Worm (Caenorhabditis elegans): ENCODE data around the gene C25A8.1.

The C25A8.1 gene

DNA sequence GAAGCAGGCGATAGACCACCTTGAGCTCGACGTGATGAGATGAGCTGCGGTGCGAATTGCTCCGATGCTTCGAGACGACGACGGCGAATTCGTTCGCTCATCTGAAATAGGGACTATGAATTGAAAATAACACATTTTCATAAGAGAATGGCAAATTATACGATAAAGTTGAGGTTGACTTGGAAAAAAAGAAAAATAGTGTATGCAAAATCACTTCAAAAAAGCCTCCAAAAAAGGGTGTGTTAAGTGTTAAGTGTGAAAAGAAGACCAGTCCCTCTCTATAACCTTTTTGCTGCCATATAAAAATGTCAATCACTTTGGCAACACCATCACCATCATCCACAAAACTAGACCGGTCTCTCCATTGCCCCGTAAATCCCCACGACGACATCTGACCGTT lies 24.1 kb upstream of the C25A8.1 start, which contains the start of gene prkl-1:
Gene prkl-1 (minus strand): TSS at position 101 of the 400 bp plus-strand sequence.
- TF ChIP-seq nhr-25 (tag; optimal IDR thresholded peaks at IDR 0.05), result no peak
- no peak for TF ChIP-seq lin-39 (tag; optimal IDR thresholded peaks at IDR 0.05)
- no peak for TF ChIP-seq mdl-1 (tag; optimal IDR thresholded peaks at IDR 0.05)
- no peak for TF ChIP-seq blmp-1 (tag; optimal IDR thresholded peaks at IDR 0.05; ENCODE audit: insufficient read depth)
- TF ChIP-seq nhr-6 (tag; optimal IDR thresholded peaks at IDR 0.05), result no peak
- no peak for TF ChIP-seq sma-3 (GFP tag; optimal IDR thresholded peaks at IDR 0.05)
- TF ChIP-seq ztf-11 (tag; optimal IDR thresholded peaks at IDR 0.05), result no peak
- no peak for TF ChIP-seq R02D3.7 (tag; optimal IDR thresholded peaks at IDR 0.05)
- TF ChIP-seq fos-1 (tag; optimal IDR thresholded peaks at IDR 0.05), result no peak

DNA sequence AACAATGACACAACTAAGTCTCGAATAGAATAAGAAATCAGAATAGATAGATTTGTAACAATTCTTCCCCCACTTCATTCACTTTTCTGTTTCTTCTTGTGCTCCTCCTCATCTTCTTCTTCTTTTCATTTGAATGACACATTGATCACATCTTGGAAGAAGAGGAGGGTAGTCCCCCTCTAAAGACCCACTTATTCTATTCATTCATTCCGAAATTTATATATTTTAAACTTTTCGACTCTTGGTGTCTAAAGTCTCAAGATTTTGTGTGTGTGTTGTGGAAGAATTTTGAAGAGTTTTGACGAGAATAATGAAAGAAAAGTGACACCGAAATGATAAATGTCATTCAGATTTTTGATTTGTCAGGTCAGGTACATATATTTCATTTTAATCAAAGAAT lies 19.9 kb upstream of the C25A8.1 start:
- no peak for TF ChIP-seq nhr-129 (tag; optimal IDR thresholded peaks at IDR 0.05)
- TF ChIP-seq mdl-1 (tag; optimal IDR thresholded peaks at IDR 0.05), result no peak
- no peak for TF ChIP-seq sma-9 (GFP tag; optimal IDR thresholded peaks at IDR 0.05)
- no peak for TF ChIP-seq sma-9 (tag; optimal IDR thresholded peaks at IDR 0.05)
- TF ChIP-seq lsy-2 (tag; optimal IDR thresholded peaks at IDR 0.05), result no peak
- no peak for TF ChIP-seq ztf-4 (tag; optimal IDR thresholded peaks at IDR 0.05)
- no peak for TF ChIP-seq ZK546.5 (tag; optimal IDR thresholded peaks at IDR 0.05)
- TF ChIP-seq nhr-77 (tag; optimal IDR thresholded peaks at IDR 0.05), result no peak
- no peak for TF ChIP-seq nhr-6 (tag; optimal IDR thresholded peaks at IDR 0.05)
- no peak for TF ChIP-seq skn-1 (tag; optimal IDR thresholded peaks at IDR 0.05)
- TF ChIP-seq nhr-21 (tag; optimal IDR thresholded peaks at IDR 0.05), result no peak

DNA sequence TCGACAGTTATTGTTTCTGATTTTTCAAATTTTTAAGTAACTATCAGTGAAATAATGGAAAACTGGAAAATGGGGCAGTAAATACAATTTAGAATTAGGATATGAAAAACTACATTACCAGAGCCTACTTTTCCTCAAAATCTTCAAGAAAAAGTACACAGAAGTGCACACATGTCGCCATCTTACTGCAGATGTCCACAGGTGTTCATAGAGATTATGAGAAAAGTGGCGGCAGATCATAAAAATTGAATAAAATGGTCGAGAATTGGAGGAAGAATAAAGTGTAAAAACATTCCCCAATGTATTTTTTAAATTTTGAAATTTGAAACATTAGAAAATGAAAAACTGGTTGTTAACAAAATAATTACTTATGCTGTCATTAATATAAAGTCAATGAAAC lies 13.0 kb upstream of the C25A8.1 start:
- no peak for TF ChIP-seq ZK546.5 (tag; optimal IDR thresholded peaks at IDR 0.05)
- TF ChIP-seq C34F6.9 (tag; optimal IDR thresholded peaks at IDR 0.05), result no peak
- no peak for TF ChIP-seq lin-13 (GFP tag; optimal IDR thresholded peaks at IDR 0.05)
- TF ChIP-seq nhr-10 (tag; optimal IDR thresholded peaks at IDR 0.05), result no peak
- TF ChIP-seq nhr-12 (tag; optimal IDR thresholded peaks at IDR 0.05), result no peak
- TF ChIP-seq fos-1 (tag; optimal IDR thresholded peaks at IDR 0.05), result no peak
- no peak for TF ChIP-seq mdl-1 (tag; optimal IDR thresholded peaks at IDR 0.05)
- TF ChIP-seq nhr-11 (tag; optimal IDR thresholded peaks at IDR 0.05), result no peak
- TF ChIP-seq alr-1 (tag; optimal IDR thresholded peaks at IDR 0.05), result no peak
- TF ChIP-seq R02D3.7 (tag; optimal IDR thresholded peaks at IDR 0.05), result no peak
- TF ChIP-seq sma-3 (GFP tag; optimal IDR thresholded peaks at IDR 0.05), result no peak
- no peak for TF ChIP-seq nhr-25 (tag; optimal IDR thresholded peaks at IDR 0.05)
- TF ChIP-seq nhr-6 (tag; optimal IDR thresholded peaks at IDR 0.05), result no peak
- TF ChIP-seq mbf-1 (tag; optimal IDR thresholded peaks at IDR 0.05), result no peak
- TF ChIP-seq ztf-1 (GFP tag; conservative IDR thresholded peaks at IDR 0.05), result no peak
- no peak for TF ChIP-seq Y55F3AM.14 (GFP tag; optimal IDR thresholded peaks at IDR 0.05)
- no peak for TF ChIP-seq ztf-4 (tag; optimal IDR thresholded peaks at IDR 0.05)
- no peak for TF ChIP-seq egl-27 (tag; optimal IDR thresholded peaks at IDR 0.05)
- TF ChIP-seq unc-55 (GFP tag; optimal IDR thresholded peaks at IDR 0.05), result no peak
- TF ChIP-seq lin-39 (tag; optimal IDR thresholded peaks at IDR 0.05), result no peak

DNA sequence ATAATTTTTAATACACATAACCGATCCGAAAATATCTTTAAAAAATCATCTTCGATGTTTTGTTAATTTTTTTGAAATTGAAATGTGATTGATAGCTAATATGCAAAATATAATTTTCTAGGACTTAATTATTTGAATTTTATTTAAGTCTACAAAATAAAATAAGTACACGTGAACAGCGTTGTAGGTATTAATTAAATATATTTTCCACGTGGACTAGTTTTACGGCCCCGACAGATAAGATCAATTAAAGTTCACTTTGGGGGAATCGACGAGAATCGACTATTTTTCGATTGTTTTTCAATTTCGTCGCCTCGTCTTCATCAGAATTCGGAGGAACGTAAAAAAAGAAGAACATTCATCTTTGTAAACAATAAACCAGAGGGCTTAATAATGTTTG lies 11.7 kb upstream of the C25A8.1 start, which contains the start of gene C25A8.5:
Gene C25A8.5 (plus strand): TSS at position 301 of the 400 bp plus-strand sequence.
- TF ChIP-seq nhr-11 (tag; optimal IDR thresholded peaks at IDR 0.05) (no peak), alr-1 (tag; optimal IDR thresholded peaks at IDR 0.05) (no peak), lin-11 (tag; optimal IDR thresholded peaks at IDR 0.05) (no peak), C34F6.9 (tag; optimal IDR thresholded peaks at IDR 0.05) (no peak), lsy-2 (tag; optimal IDR thresholded peaks at IDR 0.05) (no peak), nhr-6 (tag; optimal IDR thresholded peaks at IDR 0.05) (no peak), aly-2 (tag; optimal IDR thresholded peaks at IDR 0.05) (no peak), ama-1 (optimal IDR thresholded peaks at IDR 0.05) (no peak), nhr-23 (tag; optimal IDR thresholded peaks at IDR 0.05) (no peak), nhr-10 (tag; optimal IDR thresholded peaks at IDR 0.05) (no peak)

DNA sequence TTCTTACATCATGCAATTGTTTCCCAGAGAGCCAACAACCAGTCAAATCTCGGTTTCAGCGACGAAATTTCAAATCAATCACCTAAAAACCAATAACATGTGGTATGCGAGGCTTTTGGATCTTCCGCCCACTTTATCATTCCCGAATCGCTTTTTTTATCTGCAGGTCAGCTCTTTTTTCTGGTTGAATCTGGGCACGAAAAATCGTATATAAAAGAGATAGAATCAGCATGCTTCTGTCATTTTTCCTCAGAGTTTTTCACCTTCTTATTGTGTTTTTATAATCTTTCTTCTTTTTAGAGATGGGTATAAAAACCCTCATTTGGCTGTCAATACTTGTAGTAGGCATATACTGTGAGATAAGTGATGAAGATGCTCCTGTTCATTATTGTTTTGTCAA lies 7.6 kb upstream of the C25A8.1 start, which contains the start of gene cht-3:
Gene cht-3 (plus strand): TSS at position 301 of the 400 bp plus-strand sequence.
- TF ChIP-seq ceh-16 (tag; optimal IDR thresholded peaks at IDR 0.05), result no peak
- no peak for TF ChIP-seq lsy-2 (tag; optimal IDR thresholded peaks at IDR 0.05)
- no peak for TF ChIP-seq lin-13 (GFP tag; optimal IDR thresholded peaks at IDR 0.05)
